Fruit fly (Drosophila melanogaster): ENCODE measurements around the gene CG2991.
A peak's percentile ranks its signal among the peaks of the same experiment; 100 is the strongest.

The CG2991 gene

DNA sequence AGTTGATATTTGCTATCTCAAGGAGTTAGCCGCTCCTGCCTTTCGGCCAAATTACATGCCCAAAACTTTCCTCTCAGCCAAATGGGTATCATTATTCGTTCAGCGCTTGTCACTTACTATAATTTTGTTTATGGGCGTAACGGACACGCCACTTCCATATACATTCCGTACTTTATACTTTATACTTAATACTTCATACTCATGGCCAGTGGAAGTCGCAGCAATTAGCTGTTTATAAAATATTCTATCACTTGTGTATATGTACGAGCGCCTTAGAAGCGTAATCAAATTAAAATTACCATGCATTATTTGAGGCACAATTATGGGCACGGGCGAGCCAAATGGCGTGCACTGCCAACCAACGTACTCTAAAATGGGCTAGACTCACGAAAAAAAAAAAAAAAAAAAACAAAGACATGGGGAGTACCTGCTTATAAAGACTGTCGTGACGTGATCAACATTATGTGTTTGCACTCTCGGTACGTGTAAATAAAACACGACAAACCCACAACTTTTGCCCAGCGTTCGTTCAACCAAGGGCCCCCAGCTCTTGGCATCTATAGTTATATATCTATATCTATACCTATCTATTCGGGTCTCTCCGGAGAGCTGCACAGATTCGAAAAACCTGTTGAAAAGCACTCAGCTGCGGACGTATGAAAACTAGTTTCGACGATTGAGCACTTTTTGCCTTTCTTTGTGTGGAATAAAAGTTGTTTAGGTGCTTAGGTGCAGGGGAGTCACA, 4.3 kb downstream of the CG2991 start (continued):
- no peak for TF ChIP-seq CG18764 (GFP tag; optimal IDR thresholded peaks at IDR 0.05)
- TF ChIP-seq sd (tag; optimal IDR thresholded peaks at IDR 0.05), result peak; percentile 15
- TF ChIP-seq Atf-2 (GFP tag; optimal IDR thresholded peaks at IDR 0.05), result no peak
- no peak for TF ChIP-seq lov (optimal IDR thresholded peaks at IDR 0.05)
- TF ChIP-seq lov (GFP tag; IDR thresholded peaks at IDR 0.05), result no peak
- no peak for TF ChIP-seq Xbp1 (GFP tag; optimal IDR thresholded peaks at IDR 0.05)
- TF ChIP-seq Pdp1 (GFP tag; optimal IDR thresholded peaks at IDR 0.05), result peak in 1 of 2 experiments; percentile 27
- peak; percentile 91; the same call in 3 of the 4 replicates for TF ChIP-seq chinmo (GFP tag; IDR thresholded peaks at IDR 0.05; ENCODE audit: partially characterized antibody)
- TF ChIP-seq dysf (GFP tag; IDR thresholded peaks at IDR 0.05), result no peak; the same call in 2 of the 3 replicates
- peak; percentile 30 for TF ChIP-seq CG31365 (tag; optimal IDR thresholded peaks at IDR 0.05)
- TF ChIP-seq CG33557 (GFP tag; optimal IDR thresholded peaks at IDR 0.05), result peak; percentile 15
- TF ChIP-seq gcm (GFP tag; optimal IDR thresholded peaks at IDR 0.05), result peak; percentile 29
- no peak for TF ChIP-seq CG10462 (GFP tag; optimal IDR thresholded peaks at IDR 0.05)
- peak; percentile 21; the same call in 1 of the 3 replicates for TF ChIP-seq CG34224 (GFP tag; IDR thresholded peaks at IDR 0.05; ENCODE audit: partially characterized antibody)
- no peak for TF ChIP-seq cg (GFP tag; optimal IDR thresholded peaks at IDR 0.05)
- TF ChIP-seq Dbx (GFP tag; IDR thresholded peaks at IDR 0.05), result peak; percentile 7; the same call in 1 of the 3 replicates
- peak; percentile 54 for TF ChIP-seq wek (GFP tag; optimal IDR thresholded peaks at IDR 0.05)
- peak; percentile 34 for TF ChIP-seq CG4328 (GFP tag; optimal IDR thresholded peaks at IDR 0.05)
- no peak for TF ChIP-seq crol (GFP tag; IDR thresholded peaks at IDR 0.05)
- peak; percentile 38 for TF ChIP-seq CG34376 (GFP tag; optimal IDR thresholded peaks at IDR 0.05)
- TF ChIP-seq CG17359 (tag; optimal IDR thresholded peaks at IDR 0.05), result no peak
- peak; percentile 34 for TF ChIP-seq CG15696 (tag; optimal IDR thresholded peaks at IDR 0.05)
- TF ChIP-seq sens (GFP tag), result peak; percentile 71
- peak; percentile 22 for TF ChIP-seq pfk (GFP tag; optimal IDR thresholded peaks at IDR 0.05)
- no peak for TF ChIP-seq stwl (tag; optimal IDR thresholded peaks at IDR 0.05)
- peak; percentile 20 for TF ChIP-seq caup (GFP tag; optimal IDR thresholded peaks at IDR 0.05; ENCODE audit: severe bottlenecking)
- no peak for TF ChIP-seq CG17612 (GFP tag; IDR thresholded peaks at IDR 0.05)
- TF ChIP-seq zfh1 (GFP tag; IDR thresholded peaks at IDR 0.05), result 0 out of 3 replicates have a peak, but pooled peaks have one; percentile 15
- peak; percentile 48 for TF ChIP-seq CrebB (tag; optimal IDR thresholded peaks at IDR 0.05)
- TF ChIP-seq CG7745 (tag; optimal IDR thresholded peaks at IDR 0.05), result peak; percentile 46
- TF ChIP-seq CG10654 (GFP tag; optimal IDR thresholded peaks at IDR 0.05), result no peak
- TF ChIP-seq CG18599 (GFP tag; optimal IDR thresholded peaks at IDR 0.05), result peak; percentile 25
- TF ChIP-seq seq (GFP tag; IDR thresholded peaks at IDR 0.05), result peak; percentile 25; the same call in 1 of the 2 replicates
- no peak for TF ChIP-seq Ravus (GFP tag; IDR thresholded peaks at IDR 0.05)
- no peak for TF ChIP-seq pum (GFP tag; optimal IDR thresholded peaks at IDR 0.05)
- 0 out of 3 replicates have a peak, but pooled peaks have one; percentile 12 for TF ChIP-seq CG11695 (GFP tag; IDR thresholded peaks at IDR 0.05)
- peak; percentile 50 for TF ChIP-seq CG10431 (GFP tag; optimal IDR thresholded peaks at IDR 0.05)
- no peak for TF ChIP-seq Taf1 (GFP tag; IDR thresholded peaks at IDR 0.05)
- TF ChIP-seq sens-2 (GFP tag; IDR thresholded peaks at IDR 0.05), result 0 out of 2 replicates have a peak, but pooled peaks have one; percentile 4
- TF ChIP-seq HmgZ (tag; optimal IDR thresholded peaks at IDR 0.05), result peak; percentile 21
- TF ChIP-seq grn (GFP tag; optimal IDR thresholded peaks at IDR 0.05), result peak; percentile 32
- no peak for TF ChIP-seq CG4820 (GFP tag; optimal IDR thresholded peaks at IDR 0.05)
- peak; percentile 43 for TF ChIP-seq CG4707 (GFP tag; optimal IDR thresholded peaks at IDR 0.05)
- TF ChIP-seq onecut (GFP tag; IDR thresholded peaks at IDR 0.05), result peak; percentile 19; the same call in 1 of the 2 replicates
- no peak for TF ChIP-seq CG9876 (GFP tag; optimal IDR thresholded peaks at IDR 0.05)
- 0 out of 2 replicates have a peak, but pooled peaks have one; percentile 34 for TF ChIP-seq bbx (GFP tag; IDR thresholded peaks at IDR 0.05; ENCODE audit: partially characterized antibody)
- TF ChIP-seq sob (GFP tag; IDR thresholded peaks at IDR 0.05), result peak; percentile 57
- no peak for TF ChIP-seq CG14710 (tag; optimal IDR thresholded peaks at IDR 0.05)

All from whole organism, embryonic.